Worm (Caenorhabditis elegans) whole organism, mixed stage, embryonic: ENCODE data around the gene F42G4.6.

ENCODE experiments used
- blmp-1 ChIP-seq: fragments of 150-350 bp; optimal IDR thresholded peaks from 2 replicates; lab custom pipeline; 2014; ENCODE audit warnings: missing biosample characterization, missing genetic modification characterization
- ceh-39 ChIP-seq: fragments of 150-350 bp; optimal IDR thresholded peaks from 2 replicates; lab custom pipeline; 2014; ENCODE audit warnings: missing biosample characterization, missing genetic modification characterization
- ceh-83 ChIP-seq: fragments of 200-800 bp; sonication (Bioruptor generic); optimal IDR thresholded peaks from 2 replicates; lab custom pipeline; 2018; ENCODE audit warnings: mild to moderate bottlenecking, missing genetic modification characterization, missing compliant biosample characterization
- ces-1 ChIP-seq: fragments of 150-350 bp; optimal IDR thresholded peaks from 2 replicates; lab custom pipeline; 2014; ENCODE audit warnings: missing biosample characterization, missing genetic modification reagents, missing genetic modification characterization
- cnd-1 ChIP-seq: fragments of 200-800 bp; sonication (Bioruptor generic); optimal IDR thresholded peaks from 2 replicates; lab custom pipeline; 2018; ENCODE audit warnings: mild to moderate bottlenecking, missing genetic modification characterization, missing compliant biosample characterization
- drap-1 ChIP-seq: fragments of 200-800 bp; sonication (Bioruptor generic); optimal IDR thresholded peaks from 3 replicates; lab custom pipeline; 2018; ENCODE audit warnings: mild to moderate bottlenecking, missing genetic modification characterization, missing compliant biosample characterization
- ham-2 ChIP-seq: fragments of 200-800 bp; sonication (Bioruptor generic); optimal IDR thresholded peaks from 2 replicates; lab custom pipeline; 2018; ENCODE audit warnings: mild to moderate bottlenecking, missing genetic modification characterization, missing compliant biosample characterization
- hlh-1 ChIP-seq: fragments of 150-350 bp; optimal IDR thresholded peaks from 2 replicates; lab custom pipeline; 2014; ENCODE audit warnings: missing biosample characterization, missing genetic modification reagents, missing genetic modification characterization
- lin-32 ChIP-seq: fragments of 200-800 bp; sonication (Bioruptor generic); optimal IDR thresholded peaks from 2 replicates; lab custom pipeline; 2018; ENCODE audit warnings: mild to moderate bottlenecking, missing genetic modification characterization, missing compliant biosample characterization
- lsy-2 ChIP-seq: fragments of 150-350 bp; optimal IDR thresholded peaks from 2 replicates; lab custom pipeline; 2014; ENCODE audit warnings: missing biosample characterization, missing genetic modification characterization
- mab-5 ChIP-seq: fragments of 150-350 bp; optimal IDR thresholded peaks from 2 replicates; lab custom pipeline; 2014; ENCODE audit warnings: missing biosample characterization, missing genetic modification characterization
- mep-1 ChIP-seq: fragments of 150-350 bp; optimal IDR thresholded peaks from 2 replicates; lab custom pipeline; 2017; ENCODE audit warnings: missing biosample characterization, missing genetic modification reagents, missing genetic modification characterization, inconsistent platforms
- nhr-12 ChIP-seq: fragments of 150-350 bp; optimal IDR thresholded peaks from 2 replicates; lab custom pipeline; 2014; ENCODE audit warnings: missing biosample characterization, missing genetic modification characterization
- nhr-2 ChIP-seq: fragments of 150-350 bp; optimal IDR thresholded peaks from 2 replicates; lab custom pipeline; 2014; ENCODE audit warnings: missing biosample characterization, missing genetic modification characterization
- nhr-237 ChIP-seq: fragments of 150-350 bp; optimal IDR thresholded peaks from 2 replicates; lab custom pipeline; 2014; ENCODE audit warnings: missing biosample characterization, missing genetic modification characterization
- nhr-28 ChIP-seq: fragments of 150-350 bp; optimal IDR thresholded peaks from 2 replicates; lab custom pipeline; 2014; ENCODE audit warnings: missing biosample characterization, missing genetic modification characterization
- pha-4 ChIP-seq: fragments of 150-350 bp; optimal IDR thresholded peaks from 2 replicates; lab custom pipeline; 2018; ENCODE audit warnings: missing biosample characterization, missing genetic modification reagents, missing genetic modification characterization
- snpc-4 ChIP-seq: fragments of 150-350 bp; optimal IDR thresholded peaks from 2 replicates; lab custom pipeline; 2014; ENCODE audit warnings: missing biosample characterization, missing genetic modification characterization
- sptf-1 ChIP-seq: sonication (generic microtip); optimal IDR thresholded peaks from 2 replicates; lab custom pipeline; 2017; ENCODE audit warnings: mild to moderate bottlenecking, missing genetic modification characterization, moderate library complexity, missing compliant biosample characterization
- tbx-8 ChIP-seq: fragments of 200-800 bp; sonication (Bioruptor generic); optimal IDR thresholded peaks from 2 replicates; lab custom pipeline; 2018; ENCODE audit warnings: mild to moderate bottlenecking, missing genetic modification characterization, moderate library complexity, missing compliant biosample characterization
- unc-120 ChIP-seq: sonication (generic microtip); optimal IDR thresholded peaks from 2 replicates; lab custom pipeline; 2017; ENCODE audit warnings: missing genetic modification characterization, missing compliant biosample characterization; ENCODE audit not compliant: poor library complexity, severe bottlenecking
- unc-39 ChIP-seq: fragments of 150-350 bp; optimal IDR thresholded peaks from 2 replicates; lab custom pipeline; 2014; ENCODE audit warnings: missing biosample characterization, missing genetic modification characterization
- zip-8 ChIP-seq: fragments of 150-350 bp; optimal IDR thresholded peaks from 2 replicates; lab custom pipeline; 2014; ENCODE audit warnings: missing biosample characterization, missing genetic modification characterization
- ztf-11 ChIP-seq: fragments of 150-350 bp; optimal IDR thresholded peaks from 2 replicates; lab custom pipeline; 2014; ENCODE audit warnings: missing biosample characterization, missing genetic modification characterization

The F42G4.6 gene

ce11 chrII:13117135-13117534, 38.0 kb downstream of the F42G4.6 start, which contains the start of gene gfm-1:
TSS of gene gfm-1 (plus strand) at chrII:13117483.
- TF ChIP-seq ztf-11 (tag; lab: Kevin White, UChicago) (no peak), nhr-28 (no peak), cnd-1 (tag; lab: Kevin White, UChicago) (no peak), ces-1 (GFP tag; lab: Kevin White, UChicago) (peak; percentile 55), nhr-2 (no peak), sptf-1 (tag; lab: Kevin White, UChicago) (peak; percentile 61), lin-32 (no peak), nhr-12 (tag; lab: Kevin White, UChicago) (no peak), snpc-4 (tag; lab: Kevin White, UChicago) (no peak), mep-1 (tag; lab: Kevin White, UChicago) (peak; percentile 20), pha-4 (tag; lab: Kevin White, UChicago) (no peak), ham-2 (GFP tag; lab: Kevin White, UChicago) (no peak), lsy-2 (tag; lab: Kevin White, UChicago) (peak; percentile 14)
- TF ChIP-seq, all 35 proteins: peak for 4

ce11 chrII:13122720-13123119, 43.5 kb downstream of the F42G4.6 start, which contains the start of gene bath-45:
TSS of gene bath-45 (plus strand) at chrII:13123020.
- no peak for TF ChIP-seq nhr-2
- no peak for TF ChIP-seq drap-1 (GFP tag; lab: Kevin White, UChicago)
- no peak for TF ChIP-seq hlh-1 (tag; lab: Kevin White, UChicago)
- no peak for TF ChIP-seq nhr-237
- TF ChIP-seq mep-1 (tag; lab: Kevin White, UChicago): no peak
- no peak for TF ChIP-seq lin-32
- TF ChIP-seq sptf-1 (tag; lab: Kevin White, UChicago): no peak
- no peak for TF ChIP-seq unc-39 (tag; lab: Kevin White, UChicago)
- no peak for TF ChIP-seq ces-1 (GFP tag; lab: Kevin White, UChicago)
- TF ChIP-seq ceh-83 (GFP tag; lab: Kevin White, UChicago): no peak
- no peak for TF ChIP-seq tbx-8 (GFP tag; lab: Kevin White, UChicago)
- no peak for TF ChIP-seq lsy-2 (tag; lab: Kevin White, UChicago)
- no peak for TF ChIP-seq mab-5 (tag; lab: Kevin White, UChicago)
- no peak for TF ChIP-seq blmp-1 (tag; lab: Kevin White, UChicago)
- no peak for TF ChIP-seq unc-120 (tag; lab: Kevin White, UChicago)
- no peak for TF ChIP-seq snpc-4 (tag; lab: Kevin White, UChicago)

ce11 chrII:13129602-13130001, 50.4 kb downstream of the F42G4.6 start, which contains the start of gene F29C12.6:
TSS of gene F29C12.6 (plus strand) at chrII:13129902.
- no peak for TF ChIP-seq zip-8 (tag; lab: Kevin White, UChicago)
- no peak for TF ChIP-seq nhr-12 (tag; lab: Kevin White, UChicago)
- TF ChIP-seq snpc-4 (tag; lab: Kevin White, UChicago): no peak
- no peak for TF ChIP-seq ces-1 (GFP tag; lab: Kevin White, UChicago)
- no peak for TF ChIP-seq nhr-2
- TF ChIP-seq lin-32: no peak
- no peak for TF ChIP-seq ceh-39
